Fruit fly (Drosophila melanogaster): ENCODE measurements around the gene Pect.

Pect gene

dm6 chr2L:13206077-13206668 lies 2.6 kb downstream of the Pect start (continued):
- no peak for TF ChIP-seq caup (GFP tag; optimal IDR thresholded peaks at IDR 0.05; ENCODE audit: severe bottlenecking)
- no peak for TF ChIP-seq nmo (GFP tag; optimal IDR thresholded peaks at IDR 0.05)
- TF ChIP-seq Awh (GFP tag; IDR thresholded peaks at IDR 0.05) = 0 out of 2 replicates have a peak, but pooled peaks have one; percentile 5
- no peak for TF ChIP-seq kah (GFP tag; optimal IDR thresholded peaks at IDR 0.05)
- TF ChIP-seq lilli (GFP tag; optimal IDR thresholded peaks at IDR 0.05) = peak; percentile 18
- TF ChIP-seq ewg (GFP tag; optimal IDR thresholded peaks at IDR 0.05) = no peak
- TF ChIP-seq Deaf1 (tag; optimal IDR thresholded peaks at IDR 0.05) = no peak
- no peak for TF ChIP-seq klu (GFP tag; IDR thresholded peaks at IDR 0.05)
- no peak for TF ChIP-seq CG42726 (GFP tag; IDR thresholded peaks at IDR 0.05; ENCODE audit: partially characterized antibody)
- TF ChIP-seq peb (GFP tag; IDR thresholded peaks at IDR 0.05) = no peak
- no peak for TF ChIP-seq TFAM (GFP tag; optimal IDR thresholded peaks at IDR 0.05)
- TF ChIP-seq bbx (GFP tag; IDR thresholded peaks at IDR 0.05; ENCODE audit: partially characterized antibody) = no peak
- TF ChIP-seq CrebB (tag; optimal IDR thresholded peaks at IDR 0.05) = peak; percentile 13
- TF ChIP-seq chinmo (GFP tag; IDR thresholded peaks at IDR 0.05; ENCODE audit: partially characterized antibody) = 0 out of 4 replicates have a peak, but pooled peaks have one; percentile 71
- TF ChIP-seq CG10959 (GFP tag; IDR thresholded peaks at IDR 0.05) = no peak
- TF ChIP-seq jing (GFP tag; optimal IDR thresholded peaks at IDR 0.05) = no peak
- no peak for TF ChIP-seq CG10147 (GFP tag; optimal IDR thresholded peaks at IDR 0.05)
- no peak for TF ChIP-seq Sin3A (optimal IDR thresholded peaks at IDR 0.05)
- no peak for TF ChIP-seq Xrp1 (GFP tag; IDR thresholded peaks at IDR 0.05)
- TF ChIP-seq HLH4C (GFP tag; IDR thresholded peaks at IDR 0.05; ENCODE audit: partially characterized antibody) = no peak
- TF ChIP-seq Hmr (GFP tag; optimal IDR thresholded peaks at IDR 0.05) = peak; percentile 23
- no peak for TF ChIP-seq CG1603 (tag; optimal IDR thresholded peaks at IDR 0.05)
- peak; percentile 32 for TF ChIP-seq Meics (GFP tag; optimal IDR thresholded peaks at IDR 0.05)
- no peak for TF ChIP-seq so (GFP tag; IDR thresholded peaks at IDR 0.05)
- peak; percentile 23 for TF ChIP-seq mirr (GFP tag; optimal IDR thresholded peaks at IDR 0.05)
- no peak for TF ChIP-seq Stat92E (GFP tag; optimal IDR thresholded peaks at IDR 0.05)
- no peak for TF ChIP-seq otp (GFP tag; IDR thresholded peaks at IDR 0.05)
- no peak for TF ChIP-seq CG7745 (tag; optimal IDR thresholded peaks at IDR 0.05)
- 0 out of 2 replicates have a peak, but pooled peaks have one; percentile 22 for TF ChIP-seq Atf6 (GFP tag; IDR thresholded peaks at IDR 0.05)
- TF ChIP-seq CG1233 (GFP tag; optimal IDR thresholded peaks at IDR 0.05) = peak; percentile 32
- TF ChIP-seq CG4360 (GFP tag; IDR thresholded peaks at IDR 0.05) = no peak
- TF ChIP-seq CG10543 (GFP tag; optimal IDR thresholded peaks at IDR 0.05) = peak; percentile 95
- TF ChIP-seq sens-2 (GFP tag; IDR thresholded peaks at IDR 0.05) = no peak
- peak; percentile 28 for TF ChIP-seq BtbVII (GFP tag; optimal IDR thresholded peaks at IDR 0.05)
- no peak for TF ChIP-seq Antp (GFP tag; optimal IDR thresholded peaks at IDR 0.05)
- TF ChIP-seq Pdp1 (GFP tag; optimal IDR thresholded peaks at IDR 0.05) = peak in 1 of 2 experiments; percentile 78
- no peak for TF ChIP-seq CG32772 (GFP tag; IDR thresholded peaks at IDR 0.05)
- no peak for TF ChIP-seq CG6272 (GFP tag; IDR thresholded peaks at IDR 0.05)
- no peak for TF ChIP-seq CG12659 (GFP tag; optimal IDR thresholded peaks at IDR 0.05)
- no peak for TF ChIP-seq CG3995 (GFP tag; optimal IDR thresholded peaks at IDR 0.05)
- no peak for TF ChIP-seq HmgD (GFP tag; optimal IDR thresholded peaks at IDR 0.05)
- TF ChIP-seq CG6854 (GFP tag; optimal IDR thresholded peaks at IDR 0.05) = no peak
- TF ChIP-seq inv (GFP tag; IDR thresholded peaks at IDR 0.05; ENCODE audit: partially characterized antibody) = no peak
- no peak for TF ChIP-seq dpn (GFP tag; optimal IDR thresholded peaks at IDR 0.05)
- TF ChIP-seq CG12219 (GFP tag; optimal IDR thresholded peaks at IDR 0.05) = no peak
- TF ChIP-seq CG8089 (GFP tag; optimal IDR thresholded peaks at IDR 0.05) = no peak
- no peak for TF ChIP-seq trh (GFP tag; optimal IDR thresholded peaks at IDR 0.05)
- no peak for TF ChIP-seq Lhr (GFP tag; optimal IDR thresholded peaks at IDR 0.05)
- TF ChIP-seq Hr51 (GFP tag; optimal IDR thresholded peaks at IDR 0.05) = no peak

Data from whole organism, embryonic.